Worm (Caenorhabditis elegans) whole organism, early embryonic: ENCODE data around the gene F35C5.1.

ENCODE experiments used
- B0310.2 ChIP-seq: sonication (generic microtip); optimal IDR thresholded peaks from 2 replicates; lab custom pipeline; 2016; ENCODE audit warnings: mild to moderate bottlenecking, missing genetic modification characterization, missing compliant biosample characterization
- F13C5.2 ChIP-seq: sonication (generic microtip); optimal IDR thresholded peaks from 2 replicates; lab custom pipeline; 2017; ENCODE audit warnings: mild to moderate bottlenecking, missing genetic modification characterization, inconsistent platforms, missing compliant biosample characterization
- aly-1 ChIP-seq: sonication (generic microtip); optimal IDR thresholded peaks from 2 replicates; lab custom pipeline; 2016; ENCODE audit warnings: missing genetic modification characterization, missing compliant biosample characterization
- ama-1 ChIP-seq: fragments of 150-350 bp; optimal IDR thresholded peaks from 2 replicates; lab custom pipeline; 2014
- ceh-13 ChIP-seq: fragments of 200-800 bp; sonication (Bioruptor generic); optimal IDR thresholded peaks from 2 replicates; lab custom pipeline; 2018; ENCODE audit warnings: mild to moderate bottlenecking, missing genetic modification characterization, missing compliant biosample characterization
- ceh-36 ChIP-seq: sonication (generic microtip); optimal IDR thresholded peaks from 2 replicates; lab custom pipeline; 2016; ENCODE audit warnings: missing genetic modification characterization, inconsistent platforms, missing compliant biosample characterization
- ets-7 ChIP-seq: sonication (generic microtip); optimal IDR thresholded peaks from 2 replicates; lab custom pipeline; 2016; ENCODE audit warnings: missing genotype, missing genetic modification characterization, missing compliant biosample characterization
- flt-1 ChIP-seq: fragments of 200-800 bp; sonication (Bioruptor generic); IDR thresholded peaks from 2 replicates; pipeline ENCODE4 v1.3.6; 2022; ENCODE audit warnings: missing genetic modification characterization, missing compliant biosample characterization
- hmbx-1 ChIP-seq: sonication (generic microtip); optimal IDR thresholded peaks from 2 replicates; lab custom pipeline; 2016; ENCODE audit warnings: mild to moderate bottlenecking, missing genetic modification characterization, missing compliant biosample characterization
- hmg-4 ChIP-seq: fragments of 200-800 bp; sonication (Bioruptor generic); optimal IDR thresholded peaks from 2 replicates; lab custom pipeline; 2018; ENCODE audit warnings: mild to moderate bottlenecking, missing genetic modification characterization, missing compliant biosample characterization
- hnd-1 ChIP-seq: sonication (generic microtip); optimal IDR thresholded peaks from 2 replicates; lab custom pipeline; 2016; ENCODE audit warnings: missing genetic modification characterization, missing compliant biosample characterization
- pes-1 ChIP-seq: fragments of 200-800 bp; sonication (Bioruptor generic); IDR thresholded peaks from 2 replicates; pipeline ENCODE4 v1.3.6; 2022; ENCODE audit warnings: missing genetic modification reagents, missing genetic modification characterization, missing compliant biosample characterization
- scrt-1 ChIP-seq: fragments of 200-800 bp; sonication (Bioruptor generic); IDR thresholded peaks from 2 replicates; pipeline ENCODE4 v1.3.6; 2022; ENCODE audit warnings: missing genetic modification characterization, missing compliant biosample characterization
- sea-1 ChIP-seq: fragments of 200-800 bp; sonication (Bioruptor generic); conservative IDR thresholded peaks from 2 replicates; pipeline ENCODE4 v1.3.6; 2022; ENCODE audit warnings: missing genetic modification characterization, missing compliant biosample characterization
- tbx-11 ChIP-seq: fragments of 200-800 bp; sonication (Bioruptor generic); IDR thresholded peaks from 2 replicates; pipeline ENCODE4 v1.3.6; 2022; ENCODE audit warnings: missing genetic modification characterization, missing compliant biosample characterization
- tbx-37 ChIP-seq: fragments of 200-800 bp; sonication (Bioruptor generic); conservative IDR thresholded peaks from 2 replicates; pipeline ENCODE4 v1.3.6; 2022; ENCODE audit warnings: missing genetic modification reagents, missing genetic modification characterization, missing compliant biosample characterization
- tra-4 ChIP-seq: sonication (generic microtip); optimal IDR thresholded peaks from 2 replicates; lab custom pipeline; 2017; ENCODE audit warnings: missing genetic modification characterization, missing compliant biosample characterization

The F35C5.1 gene

DNA sequence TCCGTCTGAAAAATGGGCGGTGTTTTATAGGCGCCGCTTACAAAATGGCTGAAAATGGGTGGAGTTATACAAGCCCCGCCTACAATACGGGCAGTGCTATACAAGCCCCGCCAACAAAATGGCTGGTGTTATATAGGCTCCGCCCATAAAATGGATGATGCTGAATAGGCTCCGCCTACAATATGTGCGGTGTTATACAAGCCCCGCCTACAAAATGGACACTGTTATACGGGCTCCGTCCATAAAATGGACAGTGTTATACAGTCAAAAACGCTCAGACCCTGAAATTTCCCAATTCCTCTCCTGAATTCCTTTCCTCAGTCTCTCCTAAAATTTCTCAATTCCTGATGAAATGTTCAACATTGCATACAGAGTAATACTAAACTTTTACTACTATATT is 14.5 kb upstream of the F35C5.1 start:
- no peak for TF ChIP-seq tbx-11 (GFP tag; lab: Robert Waterston, UW)
- TF ChIP-seq ceh-13 (GFP tag; lab: Kevin White, UChicago) = no peak
- TF ChIP-seq tra-4 = no peak
- no peak for TF ChIP-seq hmbx-1 (tag; lab: Kevin White, UChicago)
- TF ChIP-seq hmg-4 (GFP tag; lab: Kevin White, UChicago) = no peak
- TF ChIP-seq F13C5.2 = no peak
- TF ChIP-seq aly-1 = no peak
- TF ChIP-seq B0310.2 (tag; lab: Kevin White, UChicago) = no peak

DNA sequence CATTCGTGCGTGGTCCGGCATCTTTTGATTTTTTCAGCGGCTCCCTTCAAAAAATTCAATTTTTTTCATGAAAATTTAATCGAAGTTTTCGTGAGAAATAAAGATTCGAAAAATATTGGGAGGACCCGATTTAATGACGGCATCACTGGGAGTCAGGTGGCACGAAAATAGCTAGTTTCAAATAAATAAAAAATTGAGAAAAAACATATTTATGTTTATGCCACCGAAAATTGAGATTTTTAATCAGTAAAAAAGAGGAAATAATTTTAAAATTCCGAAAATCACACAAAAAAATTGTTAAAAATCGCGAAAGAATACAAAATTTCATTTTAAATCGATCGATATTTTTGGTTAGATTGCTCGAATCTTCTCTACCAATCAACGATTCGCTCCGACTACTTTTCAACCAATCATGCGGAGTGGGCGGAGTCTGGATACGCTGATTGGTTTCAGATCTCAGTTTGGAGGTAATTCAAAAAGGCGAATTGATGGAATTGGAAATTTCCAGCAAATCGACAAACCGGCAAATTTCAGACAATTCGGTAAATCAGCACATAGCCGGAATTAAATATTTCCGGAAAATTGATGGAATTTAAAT is 2.4 kb upstream of the F35C5.1 start, which contains the start of gene gsy-1:
TSS of gene gsy-1 (minus strand) at position 51 of the 598 bp plus-strand sequence.
- TF ChIP-seq ama-1 (lab: Kevin White, UChicago) (no peak), sea-1 (GFP tag; lab: Robert Waterston, UW) (no peak), pes-1 (GFP tag; lab: Robert Waterston, UW) (no peak), F13C5.2 (no peak), ets-7 (no peak), tbx-11 (GFP tag; lab: Robert Waterston, UW) (no peak), ceh-13 (GFP tag; lab: Kevin White, UChicago) (no peak), tra-4 (no peak), scrt-1 (GFP tag; lab: Robert Waterston, UW) (no peak), hmbx-1 (tag; lab: Kevin White, UChicago) (no peak), ceh-36 (tag; lab: Kevin White, UChicago) (no peak)

DNA sequence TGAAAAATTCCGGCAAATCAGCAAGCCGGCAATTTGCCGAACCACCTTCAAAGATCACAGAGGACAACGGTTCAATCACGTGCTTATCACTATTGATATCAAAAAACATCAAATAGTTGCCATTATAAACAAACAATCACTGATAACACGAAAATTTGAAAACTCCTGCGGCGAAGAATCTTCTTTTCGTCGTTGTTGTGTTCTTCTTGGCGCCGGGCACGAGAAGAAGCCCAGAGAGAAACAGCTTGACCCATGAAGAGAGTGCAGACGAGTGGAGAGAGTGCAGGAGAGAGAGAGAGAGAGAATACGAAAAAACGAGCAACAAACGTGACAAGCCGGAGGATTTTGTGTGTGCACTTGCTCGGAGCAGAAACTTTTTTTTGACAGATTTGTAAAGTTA is 1.9 kb upstream of the F35C5.1 start:
- TF ChIP-seq tbx-37 (GFP tag; lab: Robert Waterston, UW) (no peak), ama-1 (lab: Kevin White, UChicago) (no peak), hmbx-1 (tag; lab: Kevin White, UChicago) (no peak), ets-7 (no peak), hmg-4 (GFP tag; lab: Kevin White, UChicago) (no peak), ceh-36 (tag; lab: Kevin White, UChicago) (no peak), F13C5.2 (no peak), tbx-11 (GFP tag; lab: Robert Waterston, UW) (no peak), B0310.2 (tag; lab: Kevin White, UChicago) (no peak), aly-1 (no peak), pes-1 (GFP tag; lab: Robert Waterston, UW) (no peak), ceh-13 (GFP tag; lab: Kevin White, UChicago) (no peak), scrt-1 (GFP tag; lab: Robert Waterston, UW) (no peak), flt-1 (GFP tag; lab: Robert Waterston, UW) (no peak), tra-4 (no peak)

DNA sequence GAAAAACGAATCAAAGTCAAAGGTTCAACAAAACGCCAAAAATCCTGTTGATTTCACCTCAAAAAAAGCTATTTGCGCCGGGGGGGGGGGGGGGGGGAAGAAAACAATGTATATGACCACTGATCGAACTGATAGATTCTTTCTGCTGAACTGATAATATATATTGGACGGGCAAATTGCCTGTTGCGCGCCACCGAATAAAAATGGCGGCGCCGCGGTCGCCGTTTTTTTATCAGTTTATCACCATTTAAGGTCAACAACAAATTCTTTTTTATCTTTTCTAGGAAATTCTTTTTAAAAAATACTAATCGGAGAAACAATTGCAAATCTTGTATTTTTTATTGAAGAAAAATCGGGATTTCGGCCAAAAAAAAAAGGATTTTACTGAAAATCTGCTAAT is 846 bp upstream of the F35C5.1 start:
- TF ChIP-seq sea-1 (GFP tag; lab: Robert Waterston, UW) = no peak
- no peak for TF ChIP-seq B0310.2 (tag; lab: Kevin White, UChicago)
- TF ChIP-seq scrt-1 (GFP tag; lab: Robert Waterston, UW) = no peak
- no peak for TF ChIP-seq ama-1 (lab: Kevin White, UChicago)

DNA sequence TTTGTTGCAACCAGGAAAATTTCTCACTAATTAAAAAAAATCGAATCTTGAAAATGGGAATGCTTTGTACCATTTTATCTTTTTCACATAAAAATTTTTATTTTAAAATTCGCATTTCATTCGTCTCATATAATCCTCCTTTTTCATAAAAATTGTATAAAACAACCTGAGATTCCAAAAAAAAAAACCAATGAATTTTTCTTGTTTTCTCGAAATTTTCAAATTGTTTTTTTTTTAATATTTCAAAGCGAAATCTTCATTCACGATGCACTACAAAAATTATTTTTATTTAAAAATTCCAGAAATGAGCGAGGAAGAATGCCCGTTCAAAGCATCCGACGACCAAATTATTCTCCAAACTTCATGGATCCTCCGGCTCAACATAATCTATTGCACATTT is 4.4 kb downstream of the F35C5.1 start, which contains the start of gene sra-14:
TSS of gene sra-14 (plus strand) at position 301 of the 400 bp plus-strand sequence.
- TF ChIP-seq flt-1 (GFP tag; lab: Robert Waterston, UW) (no peak), B0310.2 (tag; lab: Kevin White, UChicago) (no peak), pes-1 (GFP tag; lab: Robert Waterston, UW) (no peak), ama-1 (lab: Kevin White, UChicago) (no peak), tbx-37 (GFP tag; lab: Robert Waterston, UW) (no peak), hnd-1 (tag; lab: Kevin White, UChicago) (no peak), hmbx-1 (tag; lab: Kevin White, UChicago) (no peak), aly-1 (no peak), hmg-4 (GFP tag; lab: Kevin White, UChicago) (no peak), scrt-1 (GFP tag; lab: Robert Waterston, UW) (no peak), F13C5.2 (no peak), tra-4 (no peak), ets-7 (no peak)

DNA sequence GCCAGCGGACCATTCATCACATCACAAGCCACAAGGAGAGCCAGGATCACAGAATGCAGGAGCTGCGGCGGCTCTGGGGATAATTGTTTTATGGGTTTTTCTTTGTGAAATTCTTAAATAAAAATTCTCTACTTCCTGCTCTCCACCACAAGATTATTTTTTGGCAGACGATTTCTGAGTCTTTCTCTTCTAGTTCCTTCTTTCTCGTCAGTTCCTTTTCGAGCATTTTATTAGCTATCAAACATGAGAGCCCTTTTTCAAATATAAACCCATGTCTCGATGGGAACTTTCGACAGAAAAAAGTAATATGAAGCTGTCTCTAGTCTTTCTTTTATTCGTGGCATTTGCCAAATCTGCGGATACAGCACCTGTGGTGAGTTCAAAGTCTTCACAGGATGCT is 7.9 kb downstream of the F35C5.1 start, which contains the start of gene F35C5.3:
TSS of gene F35C5.3 (plus strand) at position 301 of the 400 bp plus-strand sequence.
- TF ChIP-seq scrt-1 (GFP tag; lab: Robert Waterston, UW) = no peak
- TF ChIP-seq tbx-11 (GFP tag; lab: Robert Waterston, UW) = no peak
- no peak for TF ChIP-seq ama-1 (lab: Kevin White, UChicago)
- TF ChIP-seq sea-1 (GFP tag; lab: Robert Waterston, UW) = no peak
- no peak for TF ChIP-seq F13C5.2
- no peak for TF ChIP-seq hnd-1 (tag; lab: Kevin White, UChicago)
- no peak for TF ChIP-seq ets-7
- no peak for TF ChIP-seq tbx-37 (GFP tag; lab: Robert Waterston, UW)
- no peak for TF ChIP-seq hmbx-1 (tag; lab: Kevin White, UChicago)
- TF ChIP-seq pes-1 (GFP tag; lab: Robert Waterston, UW) = no peak
- no peak for TF ChIP-seq aly-1
- TF ChIP-seq ceh-13 (GFP tag; lab: Kevin White, UChicago) = no peak

DNA sequence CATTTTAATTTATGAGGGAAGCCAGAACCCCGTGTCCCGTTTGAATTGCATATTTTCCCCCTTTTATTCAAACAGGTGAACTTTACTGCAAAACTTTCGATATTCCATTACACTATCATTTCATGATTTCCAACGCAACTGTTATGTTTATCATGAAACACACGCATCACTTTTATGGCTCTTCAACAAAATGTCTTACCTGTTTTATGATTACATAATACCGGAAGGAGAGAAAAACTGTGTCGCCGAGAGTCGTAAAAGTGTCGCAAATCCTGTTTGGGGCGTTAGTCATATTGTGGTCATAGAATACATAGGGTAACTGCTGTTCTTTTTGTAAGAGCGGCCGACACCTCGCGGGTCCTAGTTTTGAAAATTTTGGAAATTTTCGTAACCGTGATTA is 11.8 kb downstream of the F35C5.1 start:
- TF ChIP-seq scrt-1 (GFP tag; lab: Robert Waterston, UW) = no peak
- no peak for TF ChIP-seq tbx-11 (GFP tag; lab: Robert Waterston, UW)
- no peak for TF ChIP-seq tbx-37 (GFP tag; lab: Robert Waterston, UW)
- TF ChIP-seq hnd-1 (tag; lab: Kevin White, UChicago) = no peak
- TF ChIP-seq sea-1 (GFP tag; lab: Robert Waterston, UW) = no peak
- TF ChIP-seq ceh-13 (GFP tag; lab: Kevin White, UChicago) = no peak
- no peak for TF ChIP-seq hmbx-1 (tag; lab: Kevin White, UChicago)
- no peak for TF ChIP-seq pes-1 (GFP tag; lab: Robert Waterston, UW)
- TF ChIP-seq B0310.2 (tag; lab: Kevin White, UChicago) = no peak
